Fruit fly (Drosophila melanogaster) whole organism, embryonic: ENCODE measurements around the gene AstA-R1.

Experiments
- Adf1 ChIP-seq: fragments of 200-800 bp; sonication (Bioruptor generic); IDR thresholded peaks from 2 replicates; pipeline ENCODE4 v1.3.6; 2022; ENCODE audit warnings: missing biosample characterization, missing genetic modification characterization
- Atf3 ChIP-seq: fragments of 200-800 bp; sonication (Bioruptor generic); optimal IDR thresholded peaks from 3 replicates; lab custom pipeline; 2016; ENCODE audit warnings: missing biosample characterization, missing genetic modification characterization
- B-H2 ChIP-seq: fragments of 200-800 bp; sonication (Bioruptor generic); optimal IDR thresholded peaks from 2 replicates; lab custom pipeline; 2018; ENCODE audit warnings: missing biosample characterization, mild to moderate bottlenecking, missing genetic modification characterization
- CG10321 ChIP-seq: fragments of 200-800 bp; sonication (Bioruptor generic); IDR thresholded peaks from 2 replicates; pipeline ENCODE4 v1.3.6; 2022; ENCODE audit warnings: missing biosample characterization, missing genetic modification characterization
- CG12071 ChIP-seq: fragments of 200-800 bp; sonication (Bioruptor generic); optimal IDR thresholded peaks from 3 replicates; lab custom pipeline; 2018; ENCODE audit warnings: missing biosample characterization, mild to moderate bottlenecking, missing genetic modification characterization
- CG12236 ChIP-seq: fragments of 200-800 bp; sonication (Bioruptor generic); optimal IDR thresholded peaks from 2 replicates; lab custom pipeline; 2016; ENCODE audit warnings: missing biosample characterization, missing genetic modification characterization
- CG14050 ChIP-seq: fragments of 200-800 bp; sonication (Bioruptor generic); IDR thresholded peaks from 3 replicates; pipeline ENCODE4 v1.3.6; 2022; ENCODE audit warnings: missing biosample characterization, missing genetic modification characterization
- CG14965 ChIP-seq: fragments of 200-800 bp; sonication (Bioruptor generic); optimal IDR thresholded peaks from 2 replicates; lab custom pipeline; 2016; ENCODE audit warnings: missing biosample characterization, missing genetic modification characterization, borderline replicate concordance
- CG1529 ChIP-seq: fragments of 200-800 bp; sonication (Bioruptor generic); optimal IDR thresholded peaks from 3 replicates; lab custom pipeline; 2018; ENCODE audit warnings: missing biosample characterization, missing genetic modification characterization
- CG15696 ChIP-seq: fragments of 200-800 bp; sonication (Bioruptor generic); optimal IDR thresholded peaks from 2 replicates; lab custom pipeline; 2019; ENCODE audit warnings: missing biosample characterization, mild to moderate bottlenecking, missing genetic modification characterization, moderate library complexity
- CG16813 ChIP-seq: fragments of 200-800 bp; sonication (Bioruptor generic); IDR thresholded peaks from 3 replicates; pipeline ENCODE4 v1.3.6; 2022; ENCODE audit warnings: missing biosample characterization, missing genetic modification characterization; ENCODE audit not compliant: partially characterized antibody
- CG1792 ChIP-seq: fragments of 200-800 bp; sonication (Bioruptor generic); optimal IDR thresholded peaks from 2 replicates; lab custom pipeline; 2016; ENCODE audit warnings: missing biosample characterization, missing genetic modification characterization
- CG18011 ChIP-seq: fragments of 200-800 bp; sonication (Bioruptor generic); optimal IDR thresholded peaks from 2 replicates; lab custom pipeline; 2017; ENCODE audit warnings: missing biosample characterization, missing genetic modification characterization, mild to moderate bottlenecking, moderate library complexity, missing genotype
- CG18619 ChIP-seq: fragments of 200-800 bp; sonication (Bioruptor generic); optimal IDR thresholded peaks from 3 replicates; lab custom pipeline; 2017; ENCODE audit warnings: missing biosample characterization, mild to moderate bottlenecking, missing genetic modification characterization
- CG32767 ChIP-seq: fragments of 200-800 bp; sonication (Bioruptor generic); IDR thresholded peaks from 2 replicates; pipeline ENCODE4 v1.3.6; 2022; ENCODE audit warnings: missing biosample characterization, missing genetic modification characterization
- CG34376 ChIP-seq: fragments of 200-800 bp; sonication (Bioruptor generic); optimal IDR thresholded peaks from 2 replicates; lab custom pipeline; 2018; ENCODE audit warnings: missing biosample characterization, mild to moderate bottlenecking, missing genetic modification characterization
- CG4360 ChIP-seq: fragments of 200-800 bp; sonication (Bioruptor generic); IDR thresholded peaks from 2 replicates; pipeline ENCODE4 v1.3.6; 2022; ENCODE audit warnings: missing biosample characterization, missing genetic modification characterization
- CG4617 ChIP-seq: fragments of 200-800 bp; sonication (Bioruptor generic); optimal IDR thresholded peaks from 3 replicates; lab custom pipeline; 2016; ENCODE audit warnings: missing biosample characterization, missing genetic modification characterization, borderline replicate concordance
- CG4707 ChIP-seq: fragments of 200-800 bp; sonication (Bioruptor generic); optimal IDR thresholded peaks from 2 replicates; lab custom pipeline; 2018; ENCODE audit warnings: missing biosample characterization, mild to moderate bottlenecking, missing genetic modification characterization, moderate library complexity
- CG4820 ChIP-seq: fragments of 200-800 bp; sonication (Bioruptor generic); optimal IDR thresholded peaks from 3 replicates; lab custom pipeline; 2016; ENCODE audit warnings: missing biosample characterization, missing genetic modification characterization
- CG4854 ChIP-seq: fragments of 200-800 bp; sonication (Bioruptor generic); optimal IDR thresholded peaks from 2 replicates; lab custom pipeline; 2016; ENCODE audit warnings: missing biosample characterization, missing genetic modification characterization, inconsistent platforms
- CG5180 ChIP-seq: fragments of 200-800 bp; sonication (Bioruptor generic); optimal IDR thresholded peaks from 3 replicates; lab custom pipeline; 2017; ENCODE audit warnings: missing biosample characterization, missing genetic modification characterization, mild to moderate bottlenecking, moderate library complexity, missing genetic modification reagents
- CG6683 ChIP-seq: fragments of 200-800 bp; sonication (Bioruptor generic); optimal IDR thresholded peaks from 2 replicates; lab custom pipeline; 2017; ENCODE audit warnings: missing biosample characterization, mild to moderate bottlenecking, missing genetic modification characterization, missing genetic modification reagents
- CG8924 ChIP-seq: fragments of 200-800 bp; optimal IDR thresholded peaks from 3 replicates; lab custom pipeline; 2019; ENCODE audit warnings: missing biosample characterization, mild to moderate bottlenecking, missing genetic modification characterization, moderate library complexity
- Dll ChIP-seq: fragments of 200-800 bp; sonication (Bioruptor generic); IDR thresholded peaks from 4 replicates; pipeline ENCODE4 v1.3.6; 2022; ENCODE audit warnings: missing biosample characterization, missing genetic modification characterization; ENCODE audit not compliant: partially characterized antibody
- GATAe ChIP-seq: fragments of 200-800 bp; sonication (Bioruptor generic); conservative IDR thresholded peaks from 2 replicates; pipeline ENCODE4 v1.3.6; 2022; ENCODE audit warnings: missing biosample characterization, missing genetic modification characterization
- MTF-1 ChIP-seq: fragments of 200-800 bp; sonication (Bioruptor generic); optimal IDR thresholded peaks from 2 replicates; lab custom pipeline; 2018; ENCODE audit warnings: missing biosample characterization, mild to moderate bottlenecking, missing genetic modification characterization, borderline replicate concordance
- NC2β ChIP-seq: fragments of 200-800 bp; sonication (Bioruptor generic); optimal IDR thresholded peaks from 2 replicates; lab custom pipeline; 2016; ENCODE audit warnings: missing biosample characterization, missing genetic modification characterization
- Oaz ChIP-seq: fragments of 200-800 bp; sonication (Bioruptor generic); IDR thresholded peaks from 2 replicates; pipeline ENCODE4 v1.3.6; 2022; ENCODE audit warnings: missing biosample characterization, missing genetic modification characterization
- Opbp ChIP-seq: fragments of 200-800 bp; sonication (Bioruptor generic); IDR thresholded peaks from 3 replicates; pipeline ENCODE4 v1.3.6; 2022; ENCODE audit warnings: missing biosample characterization, missing genetic modification characterization; ENCODE audit not compliant: partially characterized antibody
- chn ChIP-seq: fragments of 200-800 bp; sonication (Bioruptor generic); optimal IDR thresholded peaks from 2 replicates; lab custom pipeline; 2016; ENCODE audit warnings: missing biosample characterization, missing genetic modification characterization
- crp ChIP-seq, 2 experiments: fragments of 200-800 bp; sonication (Bioruptor generic); optimal IDR thresholded peaks; 2 replicates in 1 of 2; 3 replicates in 1 of 2; lab custom pipeline; 2017; ENCODE audit warnings: missing biosample characterization in 2 of 2, missing genetic modification characterization in 2 of 2, mild to moderate bottlenecking in 1 of 2, moderate library complexity in 1 of 2
- dati ChIP-seq: fragments of 200-800 bp; sonication (Bioruptor generic); IDR thresholded peaks from 2 replicates; pipeline ENCODE4 v1.3.6; 2022; ENCODE audit warnings: missing biosample characterization, missing genetic modification characterization
- eve ChIP-seq, 2 experiments: fragments of >200 bp; optimal IDR thresholded peaks; 2 replicates each; lab custom pipeline; 2017; ENCODE audit warnings: missing biosample characterization in 2 of 2, missing genetic modification characterization in 2 of 2
- gcm ChIP-seq: fragments of 200-800 bp; sonication (Bioruptor generic); optimal IDR thresholded peaks from 2 replicates; lab custom pipeline; 2019; ENCODE audit warnings: missing biosample characterization, mild to moderate bottlenecking, missing genetic modification characterization, moderate library complexity
- gt ChIP-seq: fragments of 200-800 bp; sonication (Bioruptor generic); IDR thresholded peaks from 2 replicates; pipeline ENCODE4 v1.3.6; 2022; ENCODE audit warnings: missing biosample characterization, missing genetic modification characterization
- hkb ChIP-seq, 2 experiments: fragments of 200-800 bp in 1 of 2; fragments of >200 bp in 1 of 2; sonication (Bioruptor generic) in 1 of 2; IDR thresholded peaks in 1 of 2; optimal IDR thresholded peaks in 1 of 2; 2 replicates each; pipeline versions ENCODE4 v1.3.6 to Lab custom; 2017 to 2022; ENCODE audit warnings: missing biosample characterization in 1 of 2, missing genetic modification characterization in 1 of 2
- kah ChIP-seq: fragments of 200-800 bp; sonication (Bioruptor generic); optimal IDR thresholded peaks from 2 replicates; lab custom pipeline; 2018; ENCODE audit warnings: missing biosample characterization, mild to moderate bottlenecking, missing genetic modification characterization
- klu ChIP-seq: fragments of 200-800 bp; sonication (Bioruptor generic); IDR thresholded peaks from 2 replicates; pipeline ENCODE4 v1.3.6; 2022; ENCODE audit warnings: missing biosample characterization, missing genetic modification characterization
- nerfin-1 ChIP-seq: fragments of 200-800 bp; sonication (Bioruptor generic); optimal IDR thresholded peaks from 3 replicates; lab custom pipeline; 2019; ENCODE audit warnings: missing biosample characterization, mild to moderate bottlenecking, missing genetic modification characterization, moderate library complexity
- nerfin-2 ChIP-seq: fragments of 200-800 bp; sonication (Bioruptor generic); IDR thresholded peaks from 2 replicates; pipeline ENCODE4 v1.3.6; 2022; ENCODE audit warnings: missing biosample characterization, missing genetic modification characterization; ENCODE audit not compliant: partially characterized antibody
- nmo ChIP-seq: fragments of 200-800 bp; sonication (Bioruptor generic); optimal IDR thresholded peaks from 2 replicates; lab custom pipeline; 2018; ENCODE audit warnings: missing biosample characterization, mild to moderate bottlenecking, missing genetic modification characterization, moderate library complexity
- pzg ChIP-seq: fragments of 200-800 bp; sonication (Bioruptor generic); optimal IDR thresholded peaks from 3 replicates; lab custom pipeline; 2018; ENCODE audit warnings: missing biosample characterization, mild to moderate bottlenecking, missing genetic modification characterization, moderate library complexity
- repo ChIP-seq: fragments of 200-800 bp; sonication (Bioruptor generic); optimal IDR thresholded peaks from 2 replicates; lab custom pipeline; 2016; ENCODE audit warnings: missing biosample characterization, missing genetic modification characterization
- sisA ChIP-seq: fragments of 200-800 bp; sonication (Bioruptor generic); IDR thresholded peaks from 2 replicates; pipeline ENCODE4 v1.3.6; 2022; ENCODE audit warnings: missing biosample characterization, missing genetic modification characterization
- tap ChIP-seq: fragments of 200-800 bp; optimal IDR thresholded peaks from 3 replicates; lab custom pipeline; 2019; ENCODE audit warnings: missing biosample characterization, mild to moderate bottlenecking, missing genetic modification characterization, moderate library complexity
- zen2 ChIP-seq: fragments of 200-800 bp; sonication (Bioruptor generic); IDR thresholded peaks from 3 replicates; pipeline ENCODE4 v1.3.6; 2022; ENCODE audit warnings: missing biosample characterization, missing genetic modification characterization; ENCODE audit not compliant: partially characterized antibody

The AstA-R1 gene

DNA sequence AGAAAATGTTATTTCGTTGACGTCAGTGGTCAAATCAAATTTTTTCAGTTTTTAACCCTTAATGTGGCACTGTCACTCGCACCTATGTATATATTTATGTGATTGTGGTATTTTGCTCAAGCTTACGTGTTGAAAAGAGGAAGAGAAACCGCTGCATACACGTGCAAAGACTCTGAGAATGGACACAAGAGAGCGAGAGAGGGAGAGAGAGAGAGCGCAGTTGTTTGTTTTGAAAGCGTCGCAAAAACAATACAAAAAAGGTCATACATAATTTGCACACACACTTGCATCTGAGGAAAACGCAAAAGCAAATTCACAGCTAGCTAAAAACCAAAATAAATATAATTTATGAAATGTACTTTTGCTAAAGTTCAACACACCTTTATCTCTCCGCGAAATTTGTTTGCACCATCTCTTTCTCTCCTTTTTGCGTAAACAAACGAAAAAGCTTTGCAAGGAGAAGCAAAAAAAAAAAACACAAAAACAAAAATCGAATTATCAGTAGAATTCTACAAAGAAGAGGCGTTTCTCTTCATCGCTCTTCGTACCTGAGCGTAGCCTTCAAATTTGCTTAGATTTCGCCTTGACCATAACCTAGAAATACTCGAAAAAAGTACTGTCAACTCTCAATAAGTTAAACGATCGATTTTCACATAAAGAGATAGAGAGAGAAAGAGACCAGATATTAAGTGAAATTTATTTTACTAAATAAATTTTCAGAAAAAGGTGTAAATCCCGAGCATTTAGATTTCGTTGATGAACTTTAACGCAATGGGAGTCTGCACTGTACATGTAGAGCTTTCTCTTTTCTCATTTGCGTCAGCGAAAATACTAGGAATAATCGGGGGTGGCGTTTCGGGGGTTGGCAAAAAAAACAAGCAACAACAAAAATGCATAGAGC, 98.0 kb downstream of the AstA-R1 start (continued):
- TF ChIP-seq crp (GFP tag; optimal IDR thresholded peaks at IDR 0.05; lab: Kevin White, UChicago) (no peak), CG15696 (tag; lab: Kevin White, UChicago) (no peak), CG4820 (GFP tag; lab: Kevin White, UChicago) (no peak), CG4707 (no peak), CG34376 (GFP tag; lab: Kevin White, UChicago) (no peak), CG18011 (GFP tag; lab: Kevin White, UChicago) (no peak), Atf3 (GFP tag; lab: Kevin White, UChicago) (no peak), CG12071 (no peak), CG4360 (GFP tag; lab: Robert Waterston, UW) (no peak), CG1792 (peak; percentile 12), zen2 (GFP tag; lab: Robert Waterston, UW) (no peak), nerfin-2 (GFP tag; lab: Robert Waterston, UW) (no peak), NC2β (GFP tag; lab: Kevin White, UChicago) (no peak), hkb (optimal IDR thresholded peaks at IDR 0.05; lab: Kevin White, UChicago) (no peak), hkb (GFP tag; IDR thresholded peaks at IDR 0.05; lab: Robert Waterston, UW) (no peak), CG10321 (GFP tag; lab: Robert Waterston, UW) (0 out of 2 replicates have a peak, but pooled peaks have one; percentile 23), CG4854 (GFP tag; lab: Kevin White, UChicago) (no peak), Dll (GFP tag; lab: Robert Waterston, UW) (no peak), CG5180 (no peak), CG32767 (GFP tag; lab: Robert Waterston, UW) (no peak), sisA (GFP tag; lab: Robert Waterston, UW) (peak; percentile 59; the same call in 1 of the 2 replicates), CG8924 (tag; lab: Kevin White, UChicago) (peak; percentile 3), CG6683 (GFP tag; lab: Kevin White, UChicago) (peak; percentile 3), CG4617 (GFP tag; lab: Kevin White, UChicago) (no peak), tap (tag; lab: Kevin White, UChicago) (no peak), CG14965 (GFP tag; lab: Kevin White, UChicago) (no peak), repo (no peak), MTF-1 (GFP tag; lab: Kevin White, UChicago) (no peak), B-H2 (GFP tag; lab: Kevin White, UChicago) (no peak), gcm (GFP tag; lab: Kevin White, UChicago) (no peak), pzg (GFP tag; lab: Kevin White, UChicago) (no peak), chn (GFP tag; lab: Kevin White, UChicago) (peak; percentile 2), CG12236 (GFP tag; lab: Kevin White, UChicago) (no peak), CG16813 (GFP tag; lab: Robert Waterston, UW) (no peak), dati (no peak), nerfin-1 (no peak), Adf1 (GFP tag; lab: Robert Waterston, UW) (peak; percentile 27; the same call in 1 of the 2 replicates), GATAe (GFP tag; lab: Robert Waterston, UW) (no peak), Oaz (GFP tag; lab: Robert Waterston, UW) (no peak), klu (peak; percentile 47), CG18619 (GFP tag; lab: Kevin White, UChicago) (peak; percentile 31), nmo (GFP tag; lab: Kevin White, UChicago) (peak; percentile 10), CG14050 (GFP tag; lab: Robert Waterston, UW) (peak; percentile 30; the same call in 2 of the 3 replicates), eve (GFP tag; optimal IDR thresholded peaks at IDR 0.05; lab: Kevin White, UChicago) (no peak), kah (GFP tag; lab: Kevin White, UChicago) (no peak), CG1529 (GFP tag; lab: Kevin White, UChicago) (no peak), gt (GFP tag; lab: Robert Waterston, UW) (no peak), Opbp (GFP tag; lab: Robert Waterston, UW) (no peak)
